Fruit fly (Drosophila melanogaster): ENCODE measurements around the gene CG14423.

The CG14423 gene

DNA sequence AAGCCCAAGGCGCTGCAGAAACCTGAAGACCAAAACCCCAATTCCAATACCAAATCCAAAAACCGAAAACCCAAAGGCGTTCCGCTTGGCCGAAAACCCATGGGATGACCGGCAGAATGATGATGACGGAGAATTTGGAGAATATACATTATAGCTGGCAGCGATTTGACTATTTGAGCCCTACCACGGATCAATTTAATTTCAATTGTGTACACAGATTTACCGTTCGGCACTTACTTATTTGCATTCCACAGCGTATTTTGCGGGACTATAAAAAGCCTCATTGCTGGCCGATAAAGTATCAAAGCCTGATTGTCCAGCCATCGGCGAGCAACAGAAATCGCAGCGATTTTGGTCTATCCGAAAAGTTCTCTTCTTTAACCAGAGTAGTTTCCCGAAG lies at the start of gene CG14423:
TSS of gene CG14423 (plus strand) at position 301 of the 400 bp plus-strand sequence.
- TF ChIP-seq CTCF (optimal IDR thresholded peaks at IDR 0.05): no peak
- TF ChIP-seq CG8478 (optimal IDR thresholded peaks at IDR 0.05): no peak

dm6 chrX:2907105-2907694 lies 38.0 kb upstream of the CG14423 start:
- TF ChIP-seq CTCF (optimal IDR thresholded peaks at IDR 0.05) (no peak), CG8478 (optimal IDR thresholded peaks at IDR 0.05) (no peak)

dm6 chrX:2912581-2912980 lies 32.6 kb upstream of the CG14423 start:
- TF ChIP-seq CTCF (optimal IDR thresholded peaks at IDR 0.05): no peak
- no peak for TF ChIP-seq CG8478 (optimal IDR thresholded peaks at IDR 0.05)

- TF ChIP-seq CTCF (optimal IDR thresholded peaks at IDR 0.05): no peak
Measured at dm6 chrX:2914091-2914490, 31.1 kb upstream of the CG14423 start.

- TF ChIP-seq CTCF (optimal IDR thresholded peaks at IDR 0.05) (peak; percentile 51 to 58), CG8478 (optimal IDR thresholded peaks at IDR 0.05) (no peak)
Measured at dm6 chrX:2915108-2915507, 30.1 kb upstream of the CG14423 start.

dm6 chrX:2918551-2918950 lies 26.7 kb upstream of the CG14423 start:
- no peak for TF ChIP-seq CG8478 (optimal IDR thresholded peaks at IDR 0.05)
- TF ChIP-seq CTCF (optimal IDR thresholded peaks at IDR 0.05): no peak

dm6 chrX:2919742-2920141 lies 25.5 kb upstream of the CG14423 start, which contains the start of gene CG3588:
Gene CG3588 (plus strand): TSS chrX:2919770.
- no peak for TF ChIP-seq CG8478 (optimal IDR thresholded peaks at IDR 0.05)
- no peak for TF ChIP-seq CTCF (optimal IDR thresholded peaks at IDR 0.05)

DNA sequence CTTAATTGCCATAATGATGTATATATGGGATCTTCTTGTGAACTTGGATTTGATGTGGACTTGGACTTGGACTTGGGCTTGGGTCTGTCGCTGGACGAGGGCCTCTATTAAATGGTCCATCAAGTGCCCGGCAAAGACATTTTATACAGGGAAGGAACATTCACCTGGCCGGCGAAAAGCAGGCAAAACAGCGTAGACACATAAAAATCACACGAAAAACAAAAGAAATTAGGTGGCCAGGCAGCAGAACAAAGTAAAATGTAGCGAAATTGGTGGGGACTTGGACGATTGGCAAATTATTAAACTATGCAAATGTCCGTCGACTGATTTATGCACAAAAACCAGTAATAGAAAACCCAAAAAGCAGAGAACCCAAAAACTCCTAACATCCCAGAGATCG lies 18.0 kb upstream of the CG14423 start, which contains the start of gene CG14424:
TSS of gene CG14424 (minus strand) at position 101 of the 400 bp plus-strand sequence.
- no peak for TF ChIP-seq CTCF (optimal IDR thresholded peaks at IDR 0.05)
- TF ChIP-seq CG8478 (optimal IDR thresholded peaks at IDR 0.05): no peak

DNA sequence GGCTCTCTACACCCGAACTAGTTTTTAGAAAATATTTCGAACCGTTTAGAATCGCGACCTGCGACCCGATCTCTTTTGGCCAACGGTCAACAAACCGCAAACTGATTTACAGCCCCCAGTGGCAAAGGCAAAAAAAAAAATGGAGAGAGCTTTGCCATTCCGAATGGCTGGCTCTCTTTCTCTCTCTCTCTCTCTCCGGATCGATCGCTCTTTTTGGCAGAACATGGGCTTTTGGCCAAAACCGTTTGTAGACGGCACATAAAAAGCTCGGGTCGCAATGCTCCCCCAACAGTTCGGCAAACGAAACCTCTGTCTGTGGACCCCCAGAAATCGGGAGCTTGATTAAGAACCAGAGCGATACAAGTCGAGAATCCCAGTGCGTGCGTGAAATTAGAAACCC lies 15.7 kb upstream of the CG14423 start, which contains the start of gene CG32793:
TSS of gene CG32793 (plus strand) at position 301 of the 400 bp plus-strand sequence.
- TF ChIP-seq CTCF (optimal IDR thresholded peaks at IDR 0.05): no peak

DNA sequence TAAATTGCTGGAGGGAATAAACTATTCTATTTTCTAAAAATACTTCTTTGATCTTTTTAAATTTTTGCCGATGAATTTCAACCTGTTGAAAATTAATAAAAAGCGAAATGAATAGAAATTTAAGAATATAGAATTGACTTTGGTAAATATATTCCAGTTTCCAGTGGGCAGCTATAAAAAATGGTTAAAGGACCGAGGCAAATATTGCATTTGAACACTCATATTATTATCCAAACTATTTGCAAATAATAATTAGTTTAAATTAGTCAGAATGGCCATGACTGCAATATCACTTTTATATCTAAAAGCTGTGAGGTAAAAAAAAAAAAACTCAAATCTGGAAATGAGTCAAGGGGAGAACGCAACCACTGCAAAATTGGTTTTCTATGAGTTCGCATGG lies 10.4 kb upstream of the CG14423 start, which contains the start of gene CG3592:
TSS of gene CG3592 (plus strand) at position 301 of the 400 bp plus-strand sequence.
- TF ChIP-seq CG8478 (optimal IDR thresholded peaks at IDR 0.05) (no peak), CTCF (optimal IDR thresholded peaks at IDR 0.05) (no peak)

dm6 chrX:2936727-2937126 lies 8.5 kb upstream of the CG14423 start, which contains the start of gene CG3598:
Gene CG3598 (plus strand): TSS chrX:2937027.
- TF ChIP-seq CTCF (optimal IDR thresholded peaks at IDR 0.05) (no peak), CG8478 (optimal IDR thresholded peaks at IDR 0.05) (no peak)

DNA sequence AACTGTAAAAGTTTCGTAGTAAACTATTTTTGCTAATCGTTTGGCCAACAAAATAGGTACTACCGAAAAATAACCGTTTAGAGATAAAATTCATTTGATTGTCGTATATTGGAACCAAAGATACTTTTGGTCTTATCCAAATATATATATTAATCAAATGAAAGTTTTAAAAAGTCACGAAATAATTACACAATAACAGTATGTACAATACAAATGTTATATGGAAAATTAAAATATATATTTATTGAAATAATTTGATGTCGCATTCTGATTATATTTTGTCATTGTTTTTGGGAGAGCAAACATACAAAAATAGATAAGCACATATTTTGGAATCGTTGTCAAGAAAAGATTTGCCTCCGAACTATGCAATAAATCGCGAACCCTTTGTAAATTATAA lies 6.6 kb upstream of the CG14423 start, which contains the start of gene CG14420:
TSS of gene CG14420 (plus strand) at position 301 of the 400 bp plus-strand sequence.
- TF ChIP-seq CG8478 (optimal IDR thresholded peaks at IDR 0.05) (no peak), CTCF (optimal IDR thresholded peaks at IDR 0.05) (no peak)

DNA sequence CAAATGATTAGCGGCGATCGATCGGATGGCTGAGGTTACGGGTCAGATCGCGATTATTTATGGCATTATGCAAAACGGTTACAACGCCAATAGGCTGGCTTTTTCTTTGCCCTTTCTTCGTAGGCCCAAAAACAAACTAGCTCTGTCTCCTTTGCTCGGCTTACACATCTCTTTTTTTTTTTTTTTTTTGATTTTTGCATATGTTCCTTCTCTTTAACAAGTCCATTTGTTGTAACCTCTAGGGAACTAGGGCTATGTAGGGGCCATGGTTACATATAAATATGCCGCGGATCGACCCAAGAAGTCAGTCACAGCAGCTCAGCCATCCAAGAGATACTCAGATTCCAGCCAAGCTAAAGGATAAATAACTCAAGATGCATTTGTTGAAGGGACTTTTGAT lies 4.1 kb upstream of the CG14423 start, which contains the start of gene CG14421:
TSS of gene CG14421 (plus strand) at position 301 of the 400 bp plus-strand sequence.
- TF ChIP-seq CG8478 (optimal IDR thresholded peaks at IDR 0.05) (no peak), CTCF (optimal IDR thresholded peaks at IDR 0.05) (no peak)

dm6 chrX:2943086-2943485 lies 2.1 kb upstream of the CG14423 start, which contains the start of gene CG14422:
Gene CG14422 (plus strand): TSS chrX:2943386.
- no peak for TF ChIP-seq CTCF (optimal IDR thresholded peaks at IDR 0.05)

DNA sequence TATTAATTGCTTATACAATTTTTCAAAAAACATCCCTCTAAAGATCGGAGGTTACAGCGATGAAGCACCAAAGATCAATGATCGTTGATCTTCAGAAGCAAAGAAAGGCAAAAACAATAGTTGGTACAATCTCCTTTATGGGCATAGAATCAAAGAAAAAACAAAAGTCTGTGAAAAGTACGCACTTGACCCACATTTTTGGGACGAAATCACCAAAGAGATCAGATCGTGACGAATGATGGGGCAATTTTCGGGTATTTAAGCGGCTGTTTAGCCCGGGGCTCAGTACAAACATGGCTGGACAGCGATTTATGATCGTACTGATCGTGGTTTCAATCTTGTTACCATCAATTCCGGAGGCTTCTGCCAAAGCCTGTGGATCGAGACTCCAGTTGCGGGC lies 1.6 kb downstream of the CG14423 start, which contains the start of gene CG17959:
TSS of gene CG17959 (plus strand) at position 301 of the 400 bp plus-strand sequence.
- TF ChIP-seq CG8478 (optimal IDR thresholded peaks at IDR 0.05) (no peak), CTCF (optimal IDR thresholded peaks at IDR 0.05) (no peak)

dm6 chrX:2947545-2948072 lies 2.4 kb downstream of the CG14423 start, which contains the start of gene CG3603:
Gene CG3603 (plus strand): TSS chrX:2948034.
- TF ChIP-seq CTCF (optimal IDR thresholded peaks at IDR 0.05): no peak
- no peak for TF ChIP-seq CG8478 (optimal IDR thresholded peaks at IDR 0.05)
